Fruit fly (Drosophila melanogaster) whole organism, embryonic: Measurements from ENCODE around the gene SKIP.
A peak's percentile ranks its signal among the peaks of the same experiment; 100 is the strongest.

Experiments used
- CG10274 ChIP-seq: fragments of 200-800 bp; sonication (Bioruptor generic); optimal IDR thresholded peaks from 3 replicates; lab custom pipeline; 2017; ENCODE audit warnings: missing biosample characterization, mild to moderate bottlenecking, missing genetic modification characterization
- CG11504 ChIP-seq: fragments of 200-800 bp; sonication (Bioruptor generic); optimal IDR thresholded peaks from 3 replicates; lab custom pipeline; 2019; ENCODE audit warnings: missing biosample characterization, mild to moderate bottlenecking, missing genetic modification characterization, moderate library complexity
- CG13894 ChIP-seq: fragments of 200-800 bp; sonication (Bioruptor generic); optimal IDR thresholded peaks from 3 replicates; lab custom pipeline; 2018; ENCODE audit warnings: missing biosample characterization, mild to moderate bottlenecking, missing genetic modification characterization, moderate library complexity
- CG14710 ChIP-seq: fragments of 200-800 bp; sonication (Bioruptor generic); optimal IDR thresholded peaks from 3 replicates; lab custom pipeline; 2019; ENCODE audit warnings: missing biosample characterization, mild to moderate bottlenecking, missing genetic modification characterization, moderate library complexity
- CG14860 ChIP-seq: fragments of 200-800 bp; sonication (Bioruptor generic); IDR thresholded peaks from 3 replicates; pipeline ENCODE4 v1.3.6; 2022; ENCODE audit warnings: missing biosample characterization, missing genetic modification characterization; ENCODE audit not compliant: partially characterized antibody
- CG15514 ChIP-seq: fragments of 200-800 bp; sonication (Bioruptor generic); optimal IDR thresholded peaks from 3 replicates; lab custom pipeline; 2017; ENCODE audit warnings: missing biosample characterization, missing genetic modification characterization, mild to moderate bottlenecking, moderate library complexity, missing genetic modification reagents
- CG17361 ChIP-seq: fragments of 200-800 bp; sonication (Bioruptor generic); IDR thresholded peaks from 3 replicates; pipeline ENCODE4 v1.3.6; 2022; ENCODE audit warnings: missing biosample characterization, missing genetic modification characterization
- CG17829 ChIP-seq: fragments of 200-800 bp; optimal IDR thresholded peaks from 2 replicates; lab custom pipeline; 2019; ENCODE audit warnings: missing biosample characterization, mild to moderate bottlenecking, missing genetic modification characterization, moderate library complexity
- CG30403 ChIP-seq: fragments of 200-800 bp; sonication (Bioruptor generic); optimal IDR thresholded peaks from 3 replicates; lab custom pipeline; 2016; ENCODE audit warnings: missing biosample characterization, missing genetic modification characterization
- CG3407 ChIP-seq: fragments of 200-800 bp; sonication (Bioruptor generic); optimal IDR thresholded peaks from 2 replicates; lab custom pipeline; 2018; ENCODE audit warnings: missing biosample characterization, mild to moderate bottlenecking, missing genetic modification characterization
- CG34376 ChIP-seq: fragments of 200-800 bp; sonication (Bioruptor generic); optimal IDR thresholded peaks from 2 replicates; lab custom pipeline; 2018; ENCODE audit warnings: missing biosample characterization, mild to moderate bottlenecking, missing genetic modification characterization
- CG43689 ChIP-seq: fragments of 200-800 bp; sonication (Bioruptor generic); IDR thresholded peaks from 2 replicates; pipeline ENCODE4 v1.3.6; 2022; ENCODE audit warnings: missing biosample characterization, missing genetic modification characterization
- CG4854 ChIP-seq: fragments of 200-800 bp; sonication (Bioruptor generic); optimal IDR thresholded peaks from 2 replicates; lab custom pipeline; 2016; ENCODE audit warnings: missing biosample characterization, missing genetic modification characterization, inconsistent platforms
- CG7271 ChIP-seq: fragments of 200-800 bp; sonication (Bioruptor generic); optimal IDR thresholded peaks from 2 replicates; lab custom pipeline; 2018; ENCODE audit warnings: missing biosample characterization, mild to moderate bottlenecking, missing genetic modification characterization, moderate library complexity
- CG7987 ChIP-seq: fragments of 200-800 bp; sonication (Bioruptor generic); optimal IDR thresholded peaks from 2 replicates; lab custom pipeline; 2018; ENCODE audit warnings: missing biosample characterization, mild to moderate bottlenecking, missing genetic modification characterization, moderate library complexity
- CG8281 ChIP-seq: fragments of 200-800 bp; sonication (Bioruptor generic); optimal IDR thresholded peaks from 2 replicates; lab custom pipeline; 2018; ENCODE audit warnings: missing biosample characterization, mild to moderate bottlenecking, missing genetic modification characterization, moderate library complexity
- CG9817 ChIP-seq: fragments of 200-800 bp; sonication (Bioruptor generic); optimal IDR thresholded peaks from 2 replicates; lab custom pipeline; 2018; ENCODE audit warnings: missing biosample characterization, mild to moderate bottlenecking, missing genetic modification characterization, moderate library complexity
- Dad ChIP-seq: fragments of 200-800 bp; sonication (Bioruptor generic); optimal IDR thresholded peaks from 3 replicates; lab custom pipeline; 2016; ENCODE audit warnings: missing biosample characterization, missing genetic modification characterization
- E2f1 ChIP-seq: fragments of 200-800 bp; sonication (Bioruptor generic); IDR thresholded peaks from 2 replicates; pipeline ENCODE4 v1.3.6; 2022; ENCODE audit warnings: missing biosample characterization, missing genetic modification characterization
- GATAe ChIP-seq: fragments of 200-800 bp; sonication (Bioruptor generic); conservative IDR thresholded peaks from 2 replicates; pipeline ENCODE4 v1.3.6; 2022; ENCODE audit warnings: missing biosample characterization, missing genetic modification characterization
- HLH4C ChIP-seq: fragments of 200-800 bp; sonication (Bioruptor generic); IDR thresholded peaks from 3 replicates; pipeline ENCODE4 v1.3.6; 2022; ENCODE audit warnings: missing biosample characterization, missing genetic modification characterization; ENCODE audit not compliant: partially characterized antibody
- Hand ChIP-seq: fragments of 200-800 bp; sonication (Bioruptor generic); optimal IDR thresholded peaks from 2 replicates; lab custom pipeline; 2017; ENCODE audit warnings: mild to moderate bottlenecking, missing biosample characterization, missing genetic modification reagents, missing genetic modification characterization
- Kr ChIP-seq: fragments of 200-800 bp; sonication (Bioruptor generic); optimal IDR thresholded peaks from 2 replicates; lab custom pipeline; 2017; ENCODE audit warnings: missing biosample characterization, mild to moderate bottlenecking, missing genetic modification characterization
- Med ChIP-seq: fragments of 200-800 bp; sonication (Bioruptor generic); peaks from one replicate; lab custom pipeline; 2016; ENCODE audit warnings: missing biosample characterization, missing genetic modification characterization, mild to moderate bottlenecking, inconsistent platforms, moderate library complexity
- Meics ChIP-seq: fragments of 200-800 bp; sonication (Bioruptor generic); optimal IDR thresholded peaks from 2 replicates; lab custom pipeline; 2017; ENCODE audit warnings: missing biosample characterization, mild to moderate bottlenecking, missing genetic modification characterization
- NC2α ChIP-seq: fragments of 200-800 bp; sonication (Bioruptor generic); optimal IDR thresholded peaks from 2 replicates; lab custom pipeline; 2016; ENCODE audit warnings: missing biosample characterization, missing genetic modification characterization
- NC2β ChIP-seq: fragments of 200-800 bp; sonication (Bioruptor generic); optimal IDR thresholded peaks from 2 replicates; lab custom pipeline; 2016; ENCODE audit warnings: missing biosample characterization, missing genetic modification characterization
- PHDP ChIP-seq: fragments of 200-800 bp; sonication (Bioruptor generic); optimal IDR thresholded peaks from 3 replicates; lab custom pipeline; 2018; ENCODE audit warnings: missing biosample characterization, mild to moderate bottlenecking, missing genetic modification characterization, moderate library complexity
- Rx ChIP-seq: fragments of 200-800 bp; sonication (Bioruptor generic); IDR thresholded peaks from 2 replicates; pipeline ENCODE4 v1.3.6; 2022; ENCODE audit warnings: missing biosample characterization, missing genetic modification characterization
- ase ChIP-seq: fragments of 200-800 bp; sonication (Bioruptor generic); IDR thresholded peaks from 3 replicates; pipeline ENCODE4 v1.3.6; 2022; ENCODE audit warnings: missing biosample characterization, missing genetic modification characterization
- bsh ChIP-seq, 2 experiments: fragments of 200-800 bp; sonication (Bioruptor generic); optimal IDR thresholded peaks; 2 replicates each; lab custom pipeline; 2017 to 2018; ENCODE audit warnings: mild to moderate bottlenecking in 2 of 2, missing biosample characterization in 2 of 2, missing genetic modification characterization in 2 of 2, moderate library complexity in 1 of 2
- crp ChIP-seq, 2 experiments: fragments of 200-800 bp; sonication (Bioruptor generic); optimal IDR thresholded peaks; 2 replicates in 1 of 2; 3 replicates in 1 of 2; lab custom pipeline; 2017; ENCODE audit warnings: missing biosample characterization in 2 of 2, missing genetic modification characterization in 2 of 2, mild to moderate bottlenecking in 1 of 2, moderate library complexity in 1 of 2
- emc ChIP-seq: fragments of 200-800 bp; sonication (Bioruptor generic); optimal IDR thresholded peaks from 2 replicates; lab custom pipeline; 2016; ENCODE audit warnings: missing biosample characterization, missing genetic modification characterization
- fd64A ChIP-seq: fragments of 200-800 bp; sonication (Bioruptor generic); optimal IDR thresholded peaks from 3 replicates; lab custom pipeline; 2018; ENCODE audit warnings: missing biosample characterization, mild to moderate bottlenecking, missing genetic modification characterization
- ftz-f1 ChIP-seq: fragments of 200-800 bp; sonication (Bioruptor generic); optimal IDR thresholded peaks from 2 replicates; lab custom pipeline; 2016; ENCODE audit warnings: missing biosample characterization, missing genetic modification characterization
- hb ChIP-seq: fragments of 200-800 bp; sonication (Bioruptor generic); IDR thresholded peaks from 3 replicates; pipeline ENCODE4 v1.3.6; 2022; ENCODE audit warnings: missing biosample characterization, missing genetic modification characterization; ENCODE audit not compliant: partially characterized antibody
- hkb ChIP-seq, 2 experiments: fragments of 200-800 bp in 1 of 2; fragments of >200 bp in 1 of 2; sonication (Bioruptor generic) in 1 of 2; IDR thresholded peaks in 1 of 2; optimal IDR thresholded peaks in 1 of 2; 2 replicates each; pipeline versions ENCODE4 v1.3.6 to Lab custom; 2017 to 2022; ENCODE audit warnings: missing biosample characterization in 1 of 2, missing genetic modification characterization in 1 of 2
- hth ChIP-seq: fragments of >200 bp; optimal IDR thresholded peaks from 2 replicates; lab custom pipeline; 2017; ENCODE audit warnings: inconsistent platforms
- kni ChIP-seq: fragments of 200-800 bp; sonication (Bioruptor generic); optimal IDR thresholded peaks from 3 replicates; lab custom pipeline; 2017; ENCODE audit warnings: mild to moderate bottlenecking, missing biosample characterization, missing genetic modification reagents, missing genetic modification characterization
- mld ChIP-seq: fragments of 200-800 bp; sonication (Bioruptor generic); IDR thresholded peaks from 3 replicates; pipeline ENCODE4 v1.3.6; 2022; ENCODE audit warnings: missing biosample characterization, missing genetic modification characterization; ENCODE audit not compliant: partially characterized antibody
- pzg ChIP-seq: fragments of 200-800 bp; sonication (Bioruptor generic); optimal IDR thresholded peaks from 3 replicates; lab custom pipeline; 2018; ENCODE audit warnings: missing biosample characterization, mild to moderate bottlenecking, missing genetic modification characterization, moderate library complexity
- ranshi ChIP-seq: fragments of 200-800 bp; sonication (Bioruptor generic); IDR thresholded peaks from 2 replicates; pipeline ENCODE4 v1.3.6; 2022; ENCODE audit warnings: missing biosample characterization, missing genetic modification characterization
- ro ChIP-seq: fragments of 200-800 bp; sonication (Bioruptor generic); IDR thresholded peaks from 2 replicates; pipeline ENCODE4 v1.3.6; 2022; ENCODE audit warnings: missing biosample characterization, missing genetic modification characterization
- slp2 ChIP-seq: fragments of 200-800 bp; sonication (Bioruptor generic); optimal IDR thresholded peaks from 2 replicates; lab custom pipeline; 2016; ENCODE audit warnings: missing biosample characterization, missing genetic modification characterization
- trem ChIP-seq: fragments of 200-800 bp; optimal IDR thresholded peaks from 3 replicates; lab custom pipeline; 2019; ENCODE audit warnings: missing biosample characterization, mild to moderate bottlenecking, missing genetic modification characterization, moderate library complexity
- twi ChIP-seq: fragments of 200-800 bp; optimal IDR thresholded peaks from 2 replicates; lab custom pipeline; 2019; ENCODE audit warnings: missing biosample characterization, mild to moderate bottlenecking, missing genetic modification characterization, moderate library complexity
- tx ChIP-seq: fragments of 200-800 bp; sonication (Bioruptor generic); optimal IDR thresholded peaks from 2 replicates; lab custom pipeline; 2016; ENCODE audit warnings: missing biosample characterization, missing genetic modification characterization

The SKIP gene

DNA sequence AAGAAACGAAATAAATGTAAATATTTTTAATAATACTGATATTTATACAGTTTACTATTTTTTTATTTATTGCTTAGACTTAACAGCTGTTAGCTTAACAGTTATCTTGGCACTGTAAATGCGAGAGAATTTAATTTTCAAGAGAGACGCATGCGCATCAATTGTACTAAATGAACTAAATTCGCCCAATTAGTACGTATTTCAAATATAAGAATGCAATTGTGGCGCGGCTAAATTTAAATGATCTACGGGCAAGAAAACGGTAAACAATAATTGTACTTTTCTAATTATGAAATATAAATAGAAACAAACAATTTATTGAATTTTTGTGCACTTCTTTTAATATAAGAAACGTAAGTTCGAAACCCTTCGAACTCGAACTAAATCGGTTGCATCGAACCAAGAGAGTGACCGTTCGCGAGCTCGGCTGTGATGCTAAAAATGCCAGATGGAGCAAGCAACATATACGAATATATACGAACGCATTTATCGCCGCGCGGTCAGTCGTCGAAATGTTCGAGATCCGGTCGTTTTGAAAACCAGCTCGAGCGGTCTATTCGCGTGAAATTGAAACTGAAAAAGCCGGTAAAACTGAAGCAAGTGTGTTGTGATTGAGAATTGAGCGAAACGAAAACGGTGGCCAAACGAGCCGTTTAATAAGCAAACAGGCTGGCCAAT is at the start of gene SKIP (continued):
- TF ChIP-seq E2f1 (GFP tag; lab: Robert Waterston, UW): peak; percentile 10; the same call in 1 of the 2 replicates
- peak; percentile 25 for TF ChIP-seq CG4854 (GFP tag; lab: Kevin White, UChicago)
- no peak for TF ChIP-seq CG30403 (GFP tag; lab: Kevin White, UChicago)
- TF ChIP-seq mld (GFP tag; lab: Robert Waterston, UW): peak; percentile 55; the same call in 1 of the 3 replicates
- TF ChIP-seq bsh (GFP tag; optimal IDR thresholded peaks at IDR 0.05; lab: Kevin White, UChicago): peak in 1 of 2 experiments; percentile 29
- peak; percentile 4 for TF ChIP-seq CG8281 (tag; lab: Kevin White, UChicago)
- TF ChIP-seq GATAe (GFP tag; lab: Robert Waterston, UW): no peak
- no peak for TF ChIP-seq emc (GFP tag; lab: Kevin White, UChicago)
- TF ChIP-seq Dad (GFP tag; lab: Kevin White, UChicago): peak; percentile 73
- TF ChIP-seq Meics (GFP tag; lab: Kevin White, UChicago): peak; percentile 27
- no peak for TF ChIP-seq crp (GFP tag; optimal IDR thresholded peaks at IDR 0.05; lab: Kevin White, UChicago)
- no peak for TF ChIP-seq CG13894
- TF ChIP-seq CG17361: peak; percentile 24; the same call in 1 of the 3 replicates
- peak; percentile 22 for TF ChIP-seq ftz-f1
- peak; percentile 28 for TF ChIP-seq CG14710 (tag; lab: Kevin White, UChicago)
- no peak for TF ChIP-seq hkb (optimal IDR thresholded peaks at IDR 0.05; lab: Kevin White, UChicago)
- TF ChIP-seq hkb (GFP tag; IDR thresholded peaks at IDR 0.05; lab: Robert Waterston, UW): peak; percentile 41; the same call in 1 of the 2 replicates
- no peak for TF ChIP-seq CG9817 (tag; lab: Kevin White, UChicago)
- TF ChIP-seq CG14860 (GFP tag; lab: Robert Waterston, UW): peak; percentile 32; the same call in 1 of the 3 replicates
- peak; percentile 70 for TF ChIP-seq NC2α (GFP tag; lab: Kevin White, UChicago)
- peak; percentile 94 for TF ChIP-seq Med (GFP tag; lab: Kevin White, UChicago)
- TF ChIP-seq CG34376: peak; percentile 14
- peak; percentile 73 for TF ChIP-seq CG11504 (tag; lab: Kevin White, UChicago)
- no peak for TF ChIP-seq ro
- peak; percentile 23 for TF ChIP-seq PHDP
- peak; percentile 27 for TF ChIP-seq CG15514
- peak; percentile 11 for TF ChIP-seq twi (tag; lab: Kevin White, UChicago)
- TF ChIP-seq NC2β (GFP tag; lab: Kevin White, UChicago): peak; percentile 53
- TF ChIP-seq hth (lab: Kevin White, UChicago): no peak
- no peak for TF ChIP-seq Kr
- TF ChIP-seq CG43689 (GFP tag; lab: Robert Waterston, UW): no peak
- peak; percentile 49 for TF ChIP-seq pzg (GFP tag; lab: Kevin White, UChicago)
- TF ChIP-seq Hand (GFP tag; lab: Kevin White, UChicago): no peak
- TF ChIP-seq CG3407 (GFP tag; lab: Kevin White, UChicago): peak; percentile 27
- TF ChIP-seq, all 482 proteins: peak for 185

DNA sequence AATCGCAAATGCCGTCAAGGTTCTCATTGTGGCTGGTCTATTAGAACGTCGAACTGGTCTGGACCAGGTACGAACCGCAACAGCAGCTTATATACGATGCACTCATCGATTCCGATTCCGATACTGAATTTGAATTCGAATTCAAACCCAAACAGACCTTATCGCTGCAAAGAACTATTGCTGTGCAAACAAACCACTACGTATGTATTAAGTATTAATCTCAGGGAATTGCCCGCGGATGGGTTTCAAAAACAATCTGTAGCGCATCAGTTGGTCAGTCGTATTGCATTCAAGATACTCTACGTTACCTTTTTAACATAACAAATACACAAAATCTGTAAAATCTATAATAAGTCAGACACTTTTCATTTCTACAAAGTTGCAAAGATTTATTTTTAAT is 47.3 kb upstream of the SKIP start, which contains the start of gene BomT3:
Gene BomT3, minus strand, starts transcription at position 101 of the 400 bp plus-strand sequence.
- peak; percentile 17 for TF ChIP-seq CG10274
- TF ChIP-seq Rx: no peak

DNA sequence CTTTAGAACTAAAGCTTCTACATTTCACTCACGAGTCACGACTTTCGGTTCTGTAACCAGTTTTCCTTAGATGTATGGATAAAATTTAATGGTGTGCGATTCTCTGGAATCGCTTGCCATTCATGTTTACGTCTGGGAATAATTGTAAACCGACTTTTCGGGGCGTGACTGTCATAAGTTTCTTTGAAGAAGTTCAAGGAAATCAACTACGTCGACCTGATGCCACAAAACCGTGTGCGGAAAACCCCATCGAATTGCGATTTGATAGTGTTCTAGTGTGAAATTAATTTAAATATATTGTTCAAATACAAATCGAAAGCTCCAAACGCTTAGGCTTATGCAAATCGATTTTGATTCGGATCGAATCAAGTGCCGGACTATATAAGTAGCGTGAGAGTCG is 46.9 kb upstream of the SKIP start, which contains the start of gene BomBc3:
Gene BomBc3, plus strand, starts transcription at position 301 of the 400 bp plus-strand sequence.
- TF ChIP-seq hb (GFP tag; lab: Robert Waterston, UW): no peak
- no peak for TF ChIP-seq kni (GFP tag; lab: Kevin White, UChicago)
- no peak for TF ChIP-seq CG7271
- no peak for TF ChIP-seq ase
- no peak for TF ChIP-seq CG7987 (GFP tag; lab: Kevin White, UChicago)
- no peak for TF ChIP-seq fd64A (GFP tag; lab: Kevin White, UChicago)
- no peak for TF ChIP-seq ranshi (GFP tag; lab: Robert Waterston, UW)
- no peak for TF ChIP-seq CG30403 (GFP tag; lab: Kevin White, UChicago)
- TF ChIP-seq CG17829: no peak
- TF ChIP-seq HLH4C (GFP tag; lab: Robert Waterston, UW): no peak
- TF ChIP-seq CG8281 (tag; lab: Kevin White, UChicago): no peak
- TF ChIP-seq trem (tag; lab: Kevin White, UChicago): no peak
- no peak for TF ChIP-seq tx (GFP tag; lab: Kevin White, UChicago)
- no peak for TF ChIP-seq slp2 (GFP tag; lab: Kevin White, UChicago)
